Comparison of ENCODE assay signal across 5 worm cellular contexts in the genomic region with DNA sequence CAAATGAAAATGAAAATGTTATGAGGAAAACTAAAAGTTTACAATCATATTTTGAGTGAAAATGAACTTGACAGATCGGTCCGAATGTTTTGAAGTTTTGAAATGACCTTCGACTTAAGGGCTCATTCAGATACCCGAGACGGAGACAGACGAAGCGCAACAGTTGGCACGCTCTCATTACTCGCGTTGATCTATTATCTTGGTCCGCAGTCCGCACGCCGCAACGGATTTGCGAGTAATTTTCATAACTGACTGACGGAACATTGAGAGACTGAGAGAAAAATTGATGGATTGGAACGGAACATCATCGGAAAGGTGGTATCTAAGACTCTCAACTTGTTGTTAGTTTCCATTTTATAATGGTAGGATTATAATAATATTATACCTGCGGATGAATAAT.
TF ChIP-seq lines count a peak whose summit lies in the region.

No protein-coding gene starts in this region.

TF ChIP-seq in whole organism, L1 larva, 84 proteins besides CTCF, POLR2A, EP300 and RAD21:
- TF ChIP-seq rnt-1 (tag; optimal IDR thresholded peaks at IDR 0.05; lab: Kevin White, UChicago) (peak; percentile 21), lin-14 (GFP tag; optimal IDR thresholded peaks at IDR 0.05; lab: Kevin White, UChicago) (peak; percentile 32), hlh-4 (tag; optimal IDR thresholded peaks at IDR 0.05; lab: Kevin White, UChicago) (no peak), efl-1 (optimal IDR thresholded peaks at IDR 0.05; lab: Kevin White, UChicago) (no peak), efl-1 (GFP tag; optimal IDR thresholded peaks at IDR 0.05 in 1 of 2; lab: Kevin White, UChicago) (no peak), elt-2 (tag; optimal IDR thresholded peaks at IDR 0.05; lab: Kevin White, UChicago) (no peak)

TF ChIP-seq in whole organism, L2 larva, 48 proteins besides CTCF, POLR2A, EP300 and RAD21:
- TF ChIP-seq sem-4 (tag; optimal IDR thresholded peaks at IDR 0.05; lab: Kevin White, UChicago) (peak; percentile 18), skn-1 (tag; optimal IDR thresholded peaks at IDR 0.05; lab: Kevin White, UChicago) (no peak), ztf-4 (tag; optimal IDR thresholded peaks at IDR 0.05; lab: Kevin White, UChicago) (no peak)

TF ChIP-seq in whole organism, L3 larva, 47 proteins besides CTCF, POLR2A, EP300 and RAD21:
- TF ChIP-seq lin-39 (tag; optimal IDR thresholded peaks at IDR 0.05; lab: Kevin White, UChicago) (peak; percentile 63), nhr-77 (tag; optimal IDR thresholded peaks at IDR 0.05; lab: Kevin White, UChicago) (no peak), aly-2 (tag; optimal IDR thresholded peaks at IDR 0.05; lab: Kevin White, UChicago) (no peak)

TF ChIP-seq in whole organism, late embryonic, 69 proteins besides CTCF, POLR2A, EP300 and RAD21:
- TF ChIP-seq hlh-6 (tag; optimal IDR thresholded peaks at IDR 0.05; lab: Kevin White, UChicago) = no peak
- no peak for TF ChIP-seq hlh-15 (tag; optimal IDR thresholded peaks at IDR 0.05; lab: Kevin White, UChicago)
- no peak for TF ChIP-seq tbx-2 (tag; optimal IDR thresholded peaks at IDR 0.05; lab: Kevin White, UChicago)
- peak; percentile 82 for TF ChIP-seq unc-55 (GFP tag; optimal IDR thresholded peaks at IDR 0.05; lab: Kevin White, UChicago)
- TF ChIP-seq nhr-232 (tag; optimal IDR thresholded peaks at IDR 0.05; lab: Kevin White, UChicago) = no peak

TF ChIP-seq in whole organism, mixed stage, embryonic, 35 proteins besides CTCF, POLR2A, EP300 and RAD21:
- TF ChIP-seq pha-4 (tag; optimal IDR thresholded peaks at IDR 0.05; lab: Kevin White, UChicago) = no peak
- TF ChIP-seq lin-13 (tag; optimal IDR thresholded peaks at IDR 0.05; lab: Kevin White, UChicago) = no peak
- no peak for TF ChIP-seq nhr-76 (tag; optimal IDR thresholded peaks at IDR 0.05; lab: Kevin White, UChicago)
- TF ChIP-seq elt-1 (tag; optimal IDR thresholded peaks at IDR 0.05; lab: Kevin White, UChicago; ENCODE audit: borderline replicate concordance, insufficient read depth) = no peak
- no peak for TF ChIP-seq unc-39 (tag; optimal IDR thresholded peaks at IDR 0.05; lab: Kevin White, UChicago)
- no peak for TF ChIP-seq mep-1 (tag; optimal IDR thresholded peaks at IDR 0.05; lab: Kevin White, UChicago)
- no peak for TF ChIP-seq lin-32 (GFP tag; optimal IDR thresholded peaks at IDR 0.05; lab: Kevin White, UChicago)
- no peak for TF ChIP-seq zip-8 (tag; optimal IDR thresholded peaks at IDR 0.05; lab: Kevin White, UChicago)
- TF ChIP-seq unc-120 (tag; optimal IDR thresholded peaks at IDR 0.05; lab: Kevin White, UChicago; ENCODE audit: poor library complexity, severe bottlenecking) = peak; percentile 45
- no peak for TF ChIP-seq ham-2 (GFP tag; optimal IDR thresholded peaks at IDR 0.05; lab: Kevin White, UChicago)
- TF ChIP-seq hlh-1 (tag; optimal IDR thresholded peaks at IDR 0.05; lab: Kevin White, UChicago) = peak; percentile 94
- TF ChIP-seq unc-62 (GFP tag; optimal IDR thresholded peaks at IDR 0.05; lab: Kevin White, UChicago) = peak; percentile 81
- no peak for TF ChIP-seq mls-2 (tag; optimal IDR thresholded peaks at IDR 0.05; lab: Kevin White, UChicago)
